Fruit fly (Drosophila melanogaster) whole organism, embryonic: Measurements from ENCODE around the gene pHCl-1.

Source experiments
- BtbVII ChIP-seq: fragments of 200-800 bp; sonication (Bioruptor generic); optimal IDR thresholded peaks from 3 replicates; lab custom pipeline; 2017; ENCODE audit warnings: missing biosample characterization, mild to moderate bottlenecking, missing genetic modification characterization
- CG10462 ChIP-seq: fragments of 200-800 bp; sonication (Bioruptor generic); optimal IDR thresholded peaks from 2 replicates; lab custom pipeline; 2016; ENCODE audit warnings: missing biosample characterization, missing genetic modification characterization
- CG14441 ChIP-seq: fragments of 200-800 bp; sonication (Bioruptor generic); IDR thresholded peaks from 2 replicates; pipeline ENCODE4 v1.3.6; 2022; ENCODE audit warnings: missing biosample characterization, missing genetic modification characterization
- CG15073 ChIP-seq: fragments of 200-800 bp; sonication (Bioruptor generic); optimal IDR thresholded peaks from 2 replicates; lab custom pipeline; 2016; ENCODE audit warnings: missing biosample characterization, missing genetic modification characterization
- CG1529 ChIP-seq: fragments of 200-800 bp; sonication (Bioruptor generic); optimal IDR thresholded peaks from 3 replicates; lab custom pipeline; 2018; ENCODE audit warnings: missing biosample characterization, missing genetic modification characterization
- CG15479 ChIP-seq: fragments of 200-800 bp; sonication (Bioruptor generic); optimal IDR thresholded peaks from 3 replicates; lab custom pipeline; 2019; ENCODE audit warnings: missing biosample characterization, mild to moderate bottlenecking, missing genetic modification characterization, moderate library complexity
- CG15696 ChIP-seq: fragments of 200-800 bp; sonication (Bioruptor generic); optimal IDR thresholded peaks from 2 replicates; lab custom pipeline; 2019; ENCODE audit warnings: missing biosample characterization, mild to moderate bottlenecking, missing genetic modification characterization, moderate library complexity
- CG17359 ChIP-seq: fragments of 200-800 bp; sonication (Bioruptor generic); optimal IDR thresholded peaks from 3 replicates; lab custom pipeline; 2018; ENCODE audit warnings: missing biosample characterization, mild to moderate bottlenecking, missing genetic modification characterization, moderate library complexity
- CG17385 ChIP-seq: fragments of 200-800 bp; sonication (Bioruptor generic); optimal IDR thresholded peaks from 3 replicates; lab custom pipeline; 2018; ENCODE audit warnings: missing biosample characterization, mild to moderate bottlenecking, missing genetic modification characterization
- CG17829 ChIP-seq: fragments of 200-800 bp; optimal IDR thresholded peaks from 2 replicates; lab custom pipeline; 2019; ENCODE audit warnings: missing biosample characterization, mild to moderate bottlenecking, missing genetic modification characterization, moderate library complexity
- CG18262 ChIP-seq: fragments of 200-800 bp; optimal IDR thresholded peaks from 3 replicates; lab custom pipeline; 2019; ENCODE audit warnings: missing biosample characterization, mild to moderate bottlenecking, missing genetic modification characterization, moderate library complexity
- CG3407 ChIP-seq: fragments of 200-800 bp; sonication (Bioruptor generic); optimal IDR thresholded peaks from 2 replicates; lab custom pipeline; 2018; ENCODE audit warnings: missing biosample characterization, mild to moderate bottlenecking, missing genetic modification characterization
- CG4404 ChIP-seq: fragments of 200-800 bp; sonication (Bioruptor generic); IDR thresholded peaks from 2 replicates; pipeline ENCODE4 v1.3.6; 2022; ENCODE audit warnings: missing biosample characterization, missing genetic modification characterization
- CG4730 ChIP-seq: fragments of 200-800 bp; sonication (Bioruptor generic); IDR thresholded peaks from 2 replicates; pipeline ENCODE4 v1.3.6; 2022; ENCODE audit warnings: missing biosample characterization, missing genetic modification characterization
- CG6654 ChIP-seq: fragments of 200-800 bp; sonication (Bioruptor generic); optimal IDR thresholded peaks from 2 replicates; lab custom pipeline; 2017; ENCODE audit warnings: missing biosample characterization, mild to moderate bottlenecking, missing genetic modification characterization
- CG7271 ChIP-seq: fragments of 200-800 bp; sonication (Bioruptor generic); optimal IDR thresholded peaks from 2 replicates; lab custom pipeline; 2018; ENCODE audit warnings: missing biosample characterization, mild to moderate bottlenecking, missing genetic modification characterization, moderate library complexity
- CG8924 ChIP-seq: fragments of 200-800 bp; optimal IDR thresholded peaks from 3 replicates; lab custom pipeline; 2019; ENCODE audit warnings: missing biosample characterization, mild to moderate bottlenecking, missing genetic modification characterization, moderate library complexity
- Dek ChIP-seq: fragments of 200-800 bp; sonication (Bioruptor generic); optimal IDR thresholded peaks from 3 replicates; lab custom pipeline; 2019; ENCODE audit warnings: missing biosample characterization, mild to moderate bottlenecking, missing genetic modification characterization, moderate library complexity
- Dip2 ChIP-seq: fragments of 200-800 bp; sonication (Bioruptor generic); IDR thresholded peaks from 2 replicates; pipeline ENCODE4 v1.3.6; 2022; ENCODE audit warnings: missing biosample characterization, missing genetic modification characterization
- Lpt ChIP-seq: fragments of >200 bp; optimal IDR thresholded peaks from 2 replicates; lab custom pipeline; 2018; ENCODE audit warnings: missing biosample characterization, missing genetic modification characterization
- Mad ChIP-seq: fragments of 200-800 bp; sonication (Bioruptor generic); optimal IDR thresholded peaks from 2 replicates; lab custom pipeline; 2016; ENCODE audit warnings: missing biosample characterization, missing genetic modification characterization
- NC2β ChIP-seq: fragments of 200-800 bp; sonication (Bioruptor generic); optimal IDR thresholded peaks from 2 replicates; lab custom pipeline; 2016; ENCODE audit warnings: missing biosample characterization, missing genetic modification characterization
- Oli ChIP-seq: fragments of 200-800 bp; sonication (Bioruptor generic); optimal IDR thresholded peaks from 2 replicates; lab custom pipeline; 2018; ENCODE audit warnings: missing biosample characterization, mild to moderate bottlenecking, missing genetic modification characterization, moderate library complexity
- Pdp1 ChIP-seq, 2 experiments: fragments of 200-800 bp; sonication (Bioruptor generic); optimal IDR thresholded peaks; 3 replicates each; lab custom pipeline; 2016; ENCODE audit warnings: missing biosample characterization in 2 of 2, missing genetic modification characterization in 2 of 2, mild to moderate bottlenecking in 1 of 2, moderate library complexity in 1 of 2
- Side ChIP-seq: fragments of 200-800 bp; sonication (Bioruptor generic); optimal IDR thresholded peaks from 2 replicates; lab custom pipeline; 2016; ENCODE audit warnings: missing biosample characterization, missing genetic modification characterization
- Taf1 ChIP-seq: fragments of 200-800 bp; sonication (Bioruptor generic); IDR thresholded peaks from 2 replicates; pipeline ENCODE4 v1.3.6; 2022; ENCODE audit warnings: missing biosample characterization, missing genetic modification characterization
- Tbp ChIP-seq: fragments of >200 bp; optimal IDR thresholded peaks from 2 replicates; lab custom pipeline; 2018; ENCODE audit warnings: missing biosample characterization, missing genetic modification characterization
- Vsx1 ChIP-seq: fragments of 200-800 bp; sonication (Bioruptor generic); optimal IDR thresholded peaks from 2 replicates; lab custom pipeline; 2017; ENCODE audit warnings: missing biosample characterization, mild to moderate bottlenecking, missing genetic modification characterization, missing genetic modification reagents
- cas ChIP-seq: fragments of 200-800 bp; sonication (Bioruptor generic); IDR thresholded peaks from 2 replicates; pipeline ENCODE4 v1.3.6; 2022; ENCODE audit warnings: missing biosample characterization, missing genetic modification characterization
- esg ChIP-seq: fragments of 200-800 bp; sonication (Bioruptor generic); conservative IDR thresholded peaks from 2 replicates; pipeline ENCODE4 v1.3.6; 2022; ENCODE audit warnings: missing biosample characterization, missing genetic modification characterization
- gce ChIP-seq: fragments of 200-800 bp; sonication (Bioruptor generic); IDR thresholded peaks from 3 replicates; pipeline ENCODE4 v1.3.6; 2022; ENCODE audit warnings: missing biosample characterization, missing genetic modification characterization
- gem ChIP-seq: fragments of 200-800 bp; sonication (Bioruptor generic); optimal IDR thresholded peaks from 2 replicates; lab custom pipeline; 2019; ENCODE audit warnings: missing biosample characterization, mild to moderate bottlenecking, missing genetic modification characterization, moderate library complexity
- gro ChIP-seq: fragments of 200-800 bp; sonication (Bioruptor generic); optimal IDR thresholded peaks from 2 replicates; lab custom pipeline; 2016; ENCODE audit warnings: missing biosample characterization, missing genetic modification characterization
- hbn ChIP-seq: fragments of 200-800 bp; sonication (Bioruptor generic); IDR thresholded peaks from 2 replicates; pipeline ENCODE4 v1.3.6; 2022; ENCODE audit warnings: missing biosample characterization, missing genetic modification characterization; ENCODE audit not compliant: partially characterized antibody
- jumu ChIP-seq: fragments of 200-800 bp; sonication (Bioruptor generic); optimal IDR thresholded peaks from 3 replicates; lab custom pipeline; 2016; ENCODE audit warnings: missing biosample characterization, missing genetic modification characterization
- lilli ChIP-seq: fragments of 200-800 bp; sonication (Bioruptor generic); optimal IDR thresholded peaks from 3 replicates; lab custom pipeline; 2016; ENCODE audit warnings: missing biosample characterization, missing genetic modification characterization
- lola ChIP-seq, 3 experiments: fragments of >200 bp in 2 of 3; fragments of 200-800 bp in 1 of 3; sonication (Bioruptor generic) in 1 of 3; optimal IDR thresholded peaks; 2 replicates each; lab custom pipeline; 2017 to 2019; ENCODE audit warnings: missing biosample characterization in 3 of 3, missing genetic modification characterization in 3 of 3, mild to moderate bottlenecking in 1 of 3, moderate library complexity in 1 of 3
- mld ChIP-seq: fragments of 200-800 bp; sonication (Bioruptor generic); IDR thresholded peaks from 3 replicates; pipeline ENCODE4 v1.3.6; 2022; ENCODE audit warnings: missing biosample characterization, missing genetic modification characterization; ENCODE audit not compliant: partially characterized antibody
- prd ChIP-seq, 3 experiments: fragments of >200 bp in 2 of 3; fragments of 200-800 bp in 1 of 3; sonication (Bioruptor generic) in 1 of 3; optimal IDR thresholded peaks in 2 of 3; IDR thresholded peaks in 1 of 3; 2 replicates in 2 of 3; 3 replicates in 1 of 3; pipeline versions ENCODE4 v1.3.6 to Lab custom; 2017 to 2022; ENCODE audit warnings: missing biosample characterization in 1 of 3, missing genetic modification characterization in 1 of 3
- pum ChIP-seq: fragments of 200-800 bp; sonication (Bioruptor generic); optimal IDR thresholded peaks from 2 replicates; lab custom pipeline; 2016; ENCODE audit warnings: missing biosample characterization, missing genetic modification characterization
- pzg ChIP-seq: fragments of 200-800 bp; sonication (Bioruptor generic); optimal IDR thresholded peaks from 3 replicates; lab custom pipeline; 2018; ENCODE audit warnings: missing biosample characterization, mild to moderate bottlenecking, missing genetic modification characterization, moderate library complexity
- salm ChIP-seq: fragments of 200-800 bp; sonication (Bioruptor generic); optimal IDR thresholded peaks from 2 replicates; lab custom pipeline; 2018; ENCODE audit warnings: missing biosample characterization, mild to moderate bottlenecking, missing genetic modification characterization
- stc ChIP-seq: fragments of 200-800 bp; sonication (Bioruptor generic); IDR thresholded peaks from 2 replicates; pipeline ENCODE4 v1.3.6; 2022; ENCODE audit warnings: missing biosample characterization, missing genetic modification characterization
- sug ChIP-seq: fragments of 200-800 bp; optimal IDR thresholded peaks from 2 replicates; lab custom pipeline; 2019; ENCODE audit warnings: missing biosample characterization, mild to moderate bottlenecking, missing genetic modification characterization, moderate library complexity
- vfl ChIP-seq: fragments of 200-800 bp; sonication (Bioruptor generic); optimal IDR thresholded peaks from 2 replicates; lab custom pipeline; 2016; ENCODE audit warnings: missing biosample characterization, missing genetic modification characterization
- wdn ChIP-seq: fragments of 200-800 bp; sonication (Bioruptor generic); IDR thresholded peaks from 2 replicates; pipeline ENCODE4 v1.3.6; 2022; ENCODE audit warnings: missing biosample characterization, missing genetic modification characterization
- wek ChIP-seq: fragments of 200-800 bp; sonication (Bioruptor generic); optimal IDR thresholded peaks from 3 replicates; lab custom pipeline; 2018; ENCODE audit warnings: missing biosample characterization, mild to moderate bottlenecking, missing genetic modification characterization, moderate library complexity
- wor ChIP-seq: fragments of 200-800 bp; sonication (Bioruptor generic); IDR thresholded peaks from 2 replicates; pipeline ENCODE4 v1.3.6; 2022; ENCODE audit warnings: missing biosample characterization, missing genetic modification characterization
- yki ChIP-seq: fragments of >200 bp; optimal IDR thresholded peaks from 3 replicates; lab custom pipeline; 2018

Gene pHCl-1

dm6 chr3L:15826985-15827635 is 71.7 kb downstream of the pHCl-1 start (continued):
- TF ChIP-seq Side (peak; percentile 35), gem (tag; lab: Kevin White, UChicago) (peak; percentile 88), CG1529 (GFP tag; lab: Kevin White, UChicago) (peak; percentile 41), yki (lab: Kevin White, UChicago) (no peak), wek (no peak), prd (optimal IDR thresholded peaks at IDR 0.05; lab: Kevin White, UChicago) (no peak), prd (GFP tag; IDR thresholded peaks at IDR 0.05; lab: Robert Waterston, UW) (peak; percentile 39; the same call in 1 of the 3 replicates), CG17385 (GFP tag; lab: Kevin White, UChicago) (peak; percentile 87), vfl (peak; percentile 26), Dek (peak; percentile 76), Taf1 (GFP tag; lab: Robert Waterston, UW) (peak; percentile 42; the same call in 1 of the 2 replicates), pum (GFP tag; lab: Kevin White, UChicago) (no peak), CG8924 (tag; lab: Kevin White, UChicago) (peak; percentile 89), Vsx1 (GFP tag; lab: Kevin White, UChicago) (peak; percentile 53), CG4730 (peak; percentile 30; the same call in 1 of the 2 replicates), jumu (GFP tag; lab: Kevin White, UChicago) (peak; percentile 46), CG3407 (GFP tag; lab: Kevin White, UChicago) (peak; percentile 58), CG17359 (tag; lab: Kevin White, UChicago) (peak; percentile 80), hbn (GFP tag; lab: Robert Waterston, UW) (peak; percentile 8; the same call in 1 of the 2 replicates), salm (tag; lab: Kevin White, UChicago) (peak; percentile 41), esg (GFP tag; lab: Robert Waterston, UW) (peak; percentile 49; the same call in 1 of the 2 replicates), gro (GFP tag; lab: Kevin White, UChicago) (peak; percentile 74), CG7271 (tag; lab: Kevin White, UChicago) (no peak), wdn (GFP tag; lab: Robert Waterston, UW) (0 out of 2 replicates have a peak, but pooled peaks have one; percentile 3), Oli (tag; lab: Kevin White, UChicago) (peak; percentile 84), sug (tag; lab: Kevin White, UChicago) (peak; percentile 87), CG17829 (tag; lab: Kevin White, UChicago) (peak; percentile 79), pzg (GFP tag; lab: Kevin White, UChicago) (peak; percentile 40), Lpt (GFP tag; lab: Kevin White, UChicago) (no peak), CG14441 (GFP tag; lab: Robert Waterston, UW) (peak; percentile 68), CG10462 (GFP tag; lab: Kevin White, UChicago) (no peak), mld (GFP tag; lab: Robert Waterston, UW) (no peak), CG15696 (peak; percentile 45), CG15479 (GFP tag; lab: Kevin White, UChicago) (peak; percentile 25), wor (GFP tag; lab: Robert Waterston, UW) (peak; percentile 22; the same call in 1 of the 2 replicates), stc (GFP tag; lab: Robert Waterston, UW) (peak; percentile 51; the same call in 1 of the 2 replicates), Pdp1 (GFP tag; optimal IDR thresholded peaks at IDR 0.05; lab: Kevin White, UChicago) (peak; percentile 26 to 32), BtbVII (GFP tag; lab: Kevin White, UChicago) (peak; percentile 92), lola (GFP tag; optimal IDR thresholded peaks at IDR 0.05; lab: Kevin White, UChicago) (peak in 1 of 3 experiments; percentile 66), CG18262 (tag; lab: Kevin White, UChicago) (peak; percentile 88), Tbp (GFP tag; lab: Kevin White, UChicago) (no peak), Mad (peak; percentile 37), lilli (GFP tag; lab: Kevin White, UChicago) (peak; percentile 73), CG6654 (GFP tag; lab: Kevin White, UChicago) (no peak), gce (GFP tag; lab: Robert Waterston, UW) (peak; percentile 26; the same call in 1 of the 3 replicates), CG15073 (GFP tag; lab: Kevin White, UChicago) (no peak), CG4404 (GFP tag; lab: Robert Waterston, UW) (no peak), NC2β (GFP tag; lab: Kevin White, UChicago) (peak; percentile 27), Dip2 (GFP tag; lab: Robert Waterston, UW) (no peak), cas (GFP tag; lab: Robert Waterston, UW) (no peak)
